Fruit fly (Drosophila melanogaster) whole organism, embryonic: Measurements from ENCODE around the gene Ppt1.

Experiments used
- Adf1 ChIP-seq: fragments of 200-800 bp; sonication (Bioruptor generic); IDR thresholded peaks from 2 replicates; pipeline ENCODE4 v1.3.6; 2022; ENCODE audit warnings: missing biosample characterization, missing genetic modification characterization
- Awh ChIP-seq: fragments of 200-800 bp; sonication (Bioruptor generic); IDR thresholded peaks from 2 replicates; pipeline ENCODE4, ENCODE4 v1.3.6; 2022; ENCODE audit warnings: missing biosample characterization, missing genetic modification characterization
- CG12942 ChIP-seq: fragments of 200-800 bp; sonication (Bioruptor generic); optimal IDR thresholded peaks from 3 replicates; lab custom pipeline; 2016; ENCODE audit warnings: missing biosample characterization, missing genetic modification characterization
- CG14965 ChIP-seq: fragments of 200-800 bp; sonication (Bioruptor generic); optimal IDR thresholded peaks from 2 replicates; lab custom pipeline; 2016; ENCODE audit warnings: missing biosample characterization, missing genetic modification characterization, borderline replicate concordance
- CG17328 ChIP-seq: fragments of 200-800 bp; sonication (Bioruptor generic); IDR thresholded peaks from 2 replicates; pipeline ENCODE4 v1.3.6; 2022; ENCODE audit warnings: missing biosample characterization, missing genetic modification characterization
- CG17359 ChIP-seq: fragments of 200-800 bp; sonication (Bioruptor generic); optimal IDR thresholded peaks from 3 replicates; lab custom pipeline; 2018; ENCODE audit warnings: missing biosample characterization, mild to moderate bottlenecking, missing genetic modification characterization, moderate library complexity
- CG17385 ChIP-seq: fragments of 200-800 bp; sonication (Bioruptor generic); optimal IDR thresholded peaks from 3 replicates; lab custom pipeline; 2018; ENCODE audit warnings: missing biosample characterization, mild to moderate bottlenecking, missing genetic modification characterization
- CG2129 ChIP-seq: fragments of 200-800 bp; sonication (Bioruptor generic); IDR thresholded peaks from 2 replicates; pipeline ENCODE4 v1.3.6; 2022; ENCODE audit warnings: missing biosample characterization, missing genetic modification characterization; ENCODE audit not compliant: partially characterized antibody
- CG2712 ChIP-seq: fragments of 200-800 bp; optimal IDR thresholded peaks from 3 replicates; lab custom pipeline; 2019; ENCODE audit warnings: missing biosample characterization, mild to moderate bottlenecking, missing genetic modification characterization, moderate library complexity
- CG30020 ChIP-seq: fragments of 200-800 bp; optimal IDR thresholded peaks from 2 replicates; lab custom pipeline; 2019; ENCODE audit warnings: missing biosample characterization, mild to moderate bottlenecking, missing genetic modification characterization, moderate library complexity
- CG6689 ChIP-seq: fragments of 200-800 bp; sonication (Bioruptor generic); IDR thresholded peaks from 2 replicates; pipeline ENCODE4 v1.3.6; 2022; ENCODE audit warnings: missing biosample characterization, missing genetic modification characterization
- CG6813 ChIP-seq: fragments of 200-800 bp; sonication (Bioruptor generic); optimal IDR thresholded peaks from 2 replicates; lab custom pipeline; 2017; ENCODE audit warnings: missing biosample characterization, missing genetic modification characterization, mild to moderate bottlenecking, moderate library complexity, missing genetic modification reagents
- CG7839 ChIP-seq: fragments of 200-800 bp; sonication (Bioruptor generic); optimal IDR thresholded peaks from 3 replicates; lab custom pipeline; 2018; ENCODE audit warnings: missing biosample characterization, mild to moderate bottlenecking, missing genetic modification characterization, moderate library complexity
- CG8478 ChIP-seq: fragments of >200 bp; optimal IDR thresholded peaks from 2 replicates; lab custom pipeline; 2018
- CG9797 ChIP-seq: fragments of 200-800 bp; sonication (Bioruptor generic); optimal IDR thresholded peaks from 3 replicates; lab custom pipeline; 2018; ENCODE audit warnings: missing biosample characterization, mild to moderate bottlenecking, missing genetic modification characterization
- Doc3 ChIP-seq: fragments of 200-800 bp; sonication (Bioruptor generic); IDR thresholded peaks from 3 replicates; pipeline ENCODE4 v1.3.6; 2022; ENCODE audit warnings: missing biosample characterization, missing genetic modification characterization; ENCODE audit not compliant: partially characterized antibody
- E2f2 ChIP-seq: fragments of 200-800 bp; sonication (Bioruptor generic); IDR thresholded peaks from 2 replicates; pipeline ENCODE4 v1.3.6; 2022; ENCODE audit warnings: missing biosample characterization, missing genetic modification characterization
- Fer2 ChIP-seq: fragments of 200-800 bp; sonication (Bioruptor generic); optimal IDR thresholded peaks from 2 replicates; lab custom pipeline; 2018; ENCODE audit warnings: missing biosample characterization, mild to moderate bottlenecking, missing genetic modification characterization, moderate library complexity
- Hsf ChIP-seq: fragments of 200-800 bp; sonication (Bioruptor generic); optimal IDR thresholded peaks from 3 replicates; lab custom pipeline; 2016; ENCODE audit warnings: missing biosample characterization, missing genetic modification characterization
- NFAT ChIP-seq: fragments of 200-800 bp; sonication (Bioruptor generic); IDR thresholded peaks from 2 replicates; pipeline ENCODE4 v1.3.6; 2022; ENCODE audit warnings: missing biosample characterization, missing genetic modification characterization
- Nf-YB ChIP-seq: fragments of 200-800 bp; sonication (Bioruptor generic); optimal IDR thresholded peaks from 3 replicates; lab custom pipeline; 2019; ENCODE audit warnings: missing biosample characterization, mild to moderate bottlenecking, missing genetic modification characterization, moderate library complexity
- Nf-YC ChIP-seq: fragments of 200-800 bp; optimal IDR thresholded peaks from 3 replicates; lab custom pipeline; 2019; ENCODE audit warnings: missing biosample characterization, mild to moderate bottlenecking, missing genetic modification characterization, moderate library complexity
- Opbp ChIP-seq: fragments of 200-800 bp; sonication (Bioruptor generic); IDR thresholded peaks from 3 replicates; pipeline ENCODE4 v1.3.6; 2022; ENCODE audit warnings: missing biosample characterization, missing genetic modification characterization; ENCODE audit not compliant: partially characterized antibody
- Pdp1 ChIP-seq, 2 experiments: fragments of 200-800 bp; sonication (Bioruptor generic); optimal IDR thresholded peaks; 3 replicates each; lab custom pipeline; 2016; ENCODE audit warnings: missing biosample characterization in 2 of 2, missing genetic modification characterization in 2 of 2, mild to moderate bottlenecking in 1 of 2, moderate library complexity in 1 of 2
- Poxn ChIP-seq: fragments of 200-800 bp; sonication (Bioruptor generic); IDR thresholded peaks from 2 replicates; pipeline ENCODE4 v1.3.6; 2022; ENCODE audit warnings: missing biosample characterization, missing genetic modification characterization
- Usf ChIP-seq: fragments of 200-800 bp; sonication (Bioruptor generic); optimal IDR thresholded peaks from 2 replicates; lab custom pipeline; 2017; ENCODE audit warnings: missing genotype, missing biosample characterization, missing genetic modification characterization
- abd-A ChIP-seq: fragments of 200-800 bp; sonication (Bioruptor generic); optimal IDR thresholded peaks from 3 replicates; lab custom pipeline; 2019; ENCODE audit warnings: missing biosample characterization, mild to moderate bottlenecking, missing genetic modification characterization, moderate library complexity
- al ChIP-seq: fragments of 200-800 bp; sonication (Bioruptor generic); IDR thresholded peaks from 2 replicates; pipeline ENCODE4 v1.3.6; 2022; ENCODE audit warnings: missing biosample characterization, missing genetic modification characterization
- btn ChIP-seq: fragments of 200-800 bp; sonication (Bioruptor generic); optimal IDR thresholded peaks from 2 replicates; lab custom pipeline; 2016; ENCODE audit warnings: missing biosample characterization, missing genetic modification characterization
- cg ChIP-seq: fragments of 200-800 bp; sonication (Bioruptor generic); optimal IDR thresholded peaks from 3 replicates; lab custom pipeline; 2019; ENCODE audit warnings: missing biosample characterization, mild to moderate bottlenecking, missing genetic modification characterization, moderate library complexity
- chif ChIP-seq, 2 experiments: fragments of 200-800 bp; sonication (Bioruptor generic); optimal IDR thresholded peaks; 3 replicates each; lab custom pipeline; 2016; ENCODE audit warnings: missing biosample characterization in 2 of 2, missing genetic modification characterization in 2 of 2
- ci ChIP-seq: fragments of 200-800 bp; sonication (Bioruptor generic); IDR thresholded peaks from 3 replicates; pipeline ENCODE4 v1.3.6; 2022; ENCODE audit warnings: missing biosample characterization, missing genetic modification characterization
- croc ChIP-seq: fragments of 200-800 bp; sonication (Bioruptor generic); conservative IDR thresholded peaks from 3 replicates; pipeline ENCODE4 v1.3.6; 2022; ENCODE audit warnings: missing biosample characterization, missing genetic modification characterization
- crol ChIP-seq: fragments of 200-800 bp; sonication (Bioruptor generic); IDR thresholded peaks from 2 replicates; pipeline ENCODE4 v1.3.6; 2022; ENCODE audit warnings: missing biosample characterization, missing genetic modification characterization
- dysf ChIP-seq: fragments of 200-800 bp; sonication (Bioruptor generic); IDR thresholded peaks from 3 replicates; pipeline ENCODE4 v1.3.6; 2022; ENCODE audit warnings: missing biosample characterization, missing genetic modification characterization
- ewg ChIP-seq: fragments of 200-800 bp; sonication (Bioruptor generic); optimal IDR thresholded peaks from 3 replicates; lab custom pipeline; 2017; ENCODE audit warnings: mild to moderate bottlenecking, missing biosample characterization, missing genetic modification reagents, missing genetic modification characterization
- fru ChIP-seq: fragments of >200 bp; optimal IDR thresholded peaks from 2 replicates; lab custom pipeline; 2017
- gcm ChIP-seq: fragments of 200-800 bp; sonication (Bioruptor generic); optimal IDR thresholded peaks from 2 replicates; lab custom pipeline; 2019; ENCODE audit warnings: missing biosample characterization, mild to moderate bottlenecking, missing genetic modification characterization, moderate library complexity
- h ChIP-seq: fragments of >200 bp; optimal IDR thresholded peaks from 2 replicates; lab custom pipeline; 2017
- hb ChIP-seq: fragments of 200-800 bp; sonication (Bioruptor generic); IDR thresholded peaks from 3 replicates; pipeline ENCODE4 v1.3.6; 2022; ENCODE audit warnings: missing biosample characterization, missing genetic modification characterization; ENCODE audit not compliant: partially characterized antibody
- inv ChIP-seq: fragments of 200-800 bp; sonication (Bioruptor generic); IDR thresholded peaks from 2 replicates; pipeline ENCODE4 v1.3.6; 2022; ENCODE audit warnings: missing biosample characterization, missing genetic modification characterization; ENCODE audit not compliant: partially characterized antibody
- lola ChIP-seq, 3 experiments: fragments of >200 bp in 2 of 3; fragments of 200-800 bp in 1 of 3; sonication (Bioruptor generic) in 1 of 3; optimal IDR thresholded peaks; 2 replicates each; lab custom pipeline; 2017 to 2019; ENCODE audit warnings: missing biosample characterization in 3 of 3, missing genetic modification characterization in 3 of 3, mild to moderate bottlenecking in 1 of 3, moderate library complexity in 1 of 3
- lov ChIP-seq, 2 experiments: fragments of 200-800 bp in 1 of 2; fragments of >200 bp in 1 of 2; sonication (Bioruptor generic) in 1 of 2; IDR thresholded peaks in 1 of 2; optimal IDR thresholded peaks in 1 of 2; 2 replicates in 1 of 2; 3 replicates in 1 of 2; pipeline versions ENCODE4 v1.3.6 to Lab custom; 2017 to 2022; ENCODE audit warnings: missing biosample characterization in 1 of 2, missing genetic modification characterization in 1 of 2
- p53 ChIP-seq: fragments of 200-800 bp; sonication (Bioruptor generic); optimal IDR thresholded peaks from 2 replicates; lab custom pipeline; 2016; ENCODE audit warnings: missing biosample characterization, missing genetic modification characterization
- pros ChIP-seq: fragments of 200-800 bp; sonication (Bioruptor generic); optimal IDR thresholded peaks from 3 replicates; lab custom pipeline; 2019; ENCODE audit warnings: missing biosample characterization, mild to moderate bottlenecking, missing genetic modification characterization, moderate library complexity
- repo ChIP-seq: fragments of 200-800 bp; sonication (Bioruptor generic); optimal IDR thresholded peaks from 2 replicates; lab custom pipeline; 2016; ENCODE audit warnings: missing biosample characterization, missing genetic modification characterization
- sens ChIP-seq: fragments of 200-800 bp; sonication (Bioruptor generic); peaks from one replicate; lab custom pipeline; 2016; ENCODE audit warnings: missing biosample characterization, missing genetic modification characterization
- sob ChIP-seq: fragments of 200-800 bp; sonication (Bioruptor generic); IDR thresholded peaks from 2 replicates; pipeline ENCODE4 v1.3.6; 2022; ENCODE audit warnings: missing biosample characterization, missing genetic modification characterization
- tin ChIP-seq: fragments of 200-800 bp; sonication (Bioruptor generic); optimal IDR thresholded peaks from 3 replicates; lab custom pipeline; 2016; ENCODE audit warnings: missing biosample characterization, missing genetic modification characterization
- tx ChIP-seq: fragments of 200-800 bp; sonication (Bioruptor generic); optimal IDR thresholded peaks from 2 replicates; lab custom pipeline; 2016; ENCODE audit warnings: missing biosample characterization, missing genetic modification characterization

Gene Ppt1

dm6 chrX:8694823-8695492 lies 4.9 kb upstream of the Ppt1 start:
- TF ChIP-seq CG14965 (GFP tag; lab: Kevin White, UChicago) (no peak), sob (GFP tag; lab: Robert Waterston, UW) (no peak), Nf-YB (GFP tag; lab: Kevin White, UChicago) (peak; percentile 92), tx (GFP tag; lab: Kevin White, UChicago) (no peak), crol (peak; percentile 97), chif (GFP tag; optimal IDR thresholded peaks at IDR 0.05; lab: Kevin White, UChicago) (no peak), croc (GFP tag; lab: Robert Waterston, UW) (no peak), Fer2 (tag; lab: Kevin White, UChicago) (no peak), tin (GFP tag; lab: Kevin White, UChicago) (no peak), CG30020 (tag; lab: Kevin White, UChicago) (no peak), p53 (GFP tag; lab: Kevin White, UChicago) (no peak), gcm (GFP tag; lab: Kevin White, UChicago) (no peak), Adf1 (GFP tag; lab: Robert Waterston, UW) (peak; percentile 82), CG9797 (GFP tag; lab: Kevin White, UChicago) (no peak), E2f2 (GFP tag; lab: Robert Waterston, UW) (no peak), al (GFP tag; lab: Robert Waterston, UW) (no peak), Pdp1 (GFP tag; optimal IDR thresholded peaks at IDR 0.05; lab: Kevin White, UChicago) (no peak), cg (GFP tag; lab: Kevin White, UChicago) (peak; percentile 64), Hsf (GFP tag; lab: Kevin White, UChicago) (no peak), sens (GFP tag; lab: Kevin White, UChicago) (no peak), fru (lab: Kevin White, UChicago) (no peak), CG12942 (GFP tag; lab: Kevin White, UChicago) (no peak), CG6689 (no peak), NFAT (GFP tag; lab: Robert Waterston, UW) (no peak), Awh (GFP tag; lab: Robert Waterston, UW) (no peak), btn (no peak), pros (GFP tag; lab: Kevin White, UChicago) (peak; percentile 25), abd-A (peak; percentile 82), CG17359 (tag; lab: Kevin White, UChicago) (no peak), CG2129 (GFP tag; lab: Robert Waterston, UW) (no peak), CG7839 (no peak), dysf (no peak), CG2712 (tag; lab: Kevin White, UChicago) (no peak), lov (optimal IDR thresholded peaks at IDR 0.05; lab: Kevin White, UChicago) (no peak), lov (GFP tag; IDR thresholded peaks at IDR 0.05; lab: Robert Waterston, UW) (0 out of 3 replicates have a peak, but pooled peaks have one; percentile 15), h (lab: Kevin White, UChicago) (no peak), inv (GFP tag; lab: Robert Waterston, UW) (no peak), Usf (GFP tag; lab: Kevin White, UChicago) (no peak), hb (GFP tag; lab: Robert Waterston, UW) (no peak), CG6813 (no peak), CG17328 (GFP tag; lab: Robert Waterston, UW) (no peak), Nf-YC (peak; percentile 95), lola (GFP tag; optimal IDR thresholded peaks at IDR 0.05; lab: Kevin White, UChicago) (no peak), CG8478 (lab: Kevin White, UChicago) (no peak), CG17385 (GFP tag; lab: Kevin White, UChicago) (peak; percentile 74), repo (GFP tag; lab: Kevin White, UChicago) (no peak), ci (GFP tag; lab: Robert Waterston, UW) (no peak), ewg (GFP tag; lab: Kevin White, UChicago) (peak; percentile 77), Poxn (GFP tag; lab: Robert Waterston, UW) (no peak), Opbp (GFP tag; lab: Robert Waterston, UW) (no peak), Doc3 (GFP tag; lab: Robert Waterston, UW) (no peak)
